Worm (Caenorhabditis elegans) whole organism, L2 larva: ENCODE data around the gene C50F7.6.

Source experiments
- F13H6.1 ChIP-seq: sonication (generic microtip); optimal IDR thresholded peaks from 2 replicates; lab custom pipeline; 2016; ENCODE audit warnings: missing genetic modification characterization, missing compliant biosample characterization
- R02D3.7 ChIP-seq: fragments of 150-350 bp; optimal IDR thresholded peaks from 2 replicates; lab custom pipeline; 2014; ENCODE audit warnings: missing biosample characterization, missing genetic modification characterization
- Y55F3AM.14 ChIP-seq: fragments of 200-800 bp; sonication (Bioruptor generic); optimal IDR thresholded peaks from 2 replicates; lab custom pipeline; 2018; ENCODE audit warnings: mild to moderate bottlenecking, missing genetic modification characterization, missing compliant biosample characterization
- ZK546.5 ChIP-seq: sonication (generic microtip); optimal IDR thresholded peaks from 2 replicates; lab custom pipeline; 2017; ENCODE audit warnings: missing biosample characterization, missing genetic modification characterization
- aly-2 ChIP-seq: fragments of 150-350 bp; optimal IDR thresholded peaks from 2 replicates; lab custom pipeline; 2014; ENCODE audit warnings: missing biosample characterization, missing genetic modification characterization
- ama-1 ChIP-seq: fragments of 150-350 bp; optimal IDR thresholded peaks from 2 replicates; lab custom pipeline; 2018; ENCODE audit warnings: inconsistent platforms
- ceh-16 ChIP-seq: fragments of 150-350 bp; optimal IDR thresholded peaks from 2 replicates; lab custom pipeline; 2014; ENCODE audit warnings: missing biosample characterization, missing genetic modification characterization
- dmd-4 ChIP-seq: sonication (generic microtip); optimal IDR thresholded peaks from 2 replicates; lab custom pipeline; 2017; ENCODE audit warnings: missing biosample characterization, missing genetic modification characterization
- egl-27 ChIP-seq: sonication (generic microtip); optimal IDR thresholded peaks from 3 replicates; lab custom pipeline; 2017; ENCODE audit warnings: missing biosample characterization, missing genetic modification reagents, missing genetic modification characterization
- elt-1 ChIP-seq: fragments of 150-350 bp; optimal IDR thresholded peaks from 2 replicates; lab custom pipeline; 2014; ENCODE audit warnings: missing biosample characterization, missing genetic modification characterization
- elt-3 ChIP-seq: sonication (generic microtip); optimal IDR thresholded peaks from 2 replicates; lab custom pipeline; 2017; ENCODE audit warnings: missing biosample characterization, missing genetic modification characterization
- fos-1 ChIP-seq: fragments of 150-350 bp; optimal IDR thresholded peaks from 2 replicates; lab custom pipeline; 2014; ENCODE audit warnings: missing biosample characterization, missing genetic modification characterization
- gmeb-1 ChIP-seq: fragments of 150-350 bp; optimal IDR thresholded peaks from 2 replicates; lab custom pipeline; 2014; ENCODE audit warnings: missing biosample characterization, missing genetic modification characterization
- mab-5 ChIP-seq: fragments of 150-350 bp; optimal IDR thresholded peaks from 2 replicates; lab custom pipeline; 2014; ENCODE audit warnings: missing biosample characterization, missing genetic modification characterization
- mdl-1 ChIP-seq, 2 experiments: fragments of 150-350 bp in 1 of 2; sonication (generic microtip) in 1 of 2; optimal IDR thresholded peaks; 2 replicates each; lab custom pipeline; 2017; ENCODE audit warnings: missing biosample characterization in 2 of 2, missing genetic modification characterization in 2 of 2
- nhr-10 ChIP-seq: sonication (generic microtip); optimal IDR thresholded peaks from 2 replicates; lab custom pipeline; 2017; ENCODE audit warnings: missing biosample characterization, missing genetic modification characterization
- nhr-11 ChIP-seq: fragments of 150-350 bp; optimal IDR thresholded peaks from 2 replicates; lab custom pipeline; 2014; ENCODE audit warnings: missing biosample characterization, missing genetic modification characterization
- nhr-12 ChIP-seq: fragments of 150-350 bp; optimal IDR thresholded peaks from 2 replicates; lab custom pipeline; 2014; ENCODE audit warnings: missing biosample characterization, missing genetic modification characterization
- nhr-129 ChIP-seq: fragments of 150-350 bp; optimal IDR thresholded peaks from 2 replicates; lab custom pipeline; 2014; ENCODE audit warnings: missing biosample characterization, missing genetic modification characterization
- nhr-21 ChIP-seq: fragments of 150-350 bp; optimal IDR thresholded peaks from 2 replicates; lab custom pipeline; 2014; ENCODE audit warnings: missing biosample characterization, missing genetic modification characterization
- nhr-237 ChIP-seq: fragments of 150-350 bp; optimal IDR thresholded peaks from 2 replicates; lab custom pipeline; 2014; ENCODE audit warnings: missing biosample characterization, missing genetic modification characterization
- nhr-25 ChIP-seq: fragments of 150-350 bp; sonication (generic microtip); optimal IDR thresholded peaks from 3 replicates; lab custom pipeline; 2014; ENCODE audit warnings: missing biosample characterization, missing genetic modification characterization
- nhr-6 ChIP-seq: fragments of 150-350 bp; optimal IDR thresholded peaks from 2 replicates; lab custom pipeline; 2014; ENCODE audit warnings: missing biosample characterization, missing genetic modification characterization
- nhr-77 ChIP-seq: fragments of 150-350 bp; optimal IDR thresholded peaks from 2 replicates; lab custom pipeline; 2014; ENCODE audit warnings: missing biosample characterization, missing genetic modification characterization
- peb-1 ChIP-seq: fragments of 150-350 bp; optimal IDR thresholded peaks from 2 replicates; lab custom pipeline; 2014; ENCODE audit warnings: missing biosample characterization, missing genetic modification characterization
- sem-4 ChIP-seq: fragments of 150-350 bp; optimal IDR thresholded peaks from 2 replicates; lab custom pipeline; 2014; ENCODE audit warnings: missing biosample characterization, missing genetic modification reagents, missing genetic modification characterization
- skn-1 ChIP-seq: sonication (generic microtip); optimal IDR thresholded peaks from 2 replicates; lab custom pipeline; 2017; ENCODE audit warnings: missing biosample characterization, missing genetic modification characterization
- sma-3 ChIP-seq: sonication (generic microtip); optimal IDR thresholded peaks from 2 replicates; lab custom pipeline; 2016; ENCODE audit warnings: missing genetic modification reagents, missing genetic modification characterization, missing compliant biosample characterization
- sma-9 ChIP-seq, 2 experiments: fragments of 150-350 bp in 1 of 2; sonication (generic microtip) in 1 of 2; optimal IDR thresholded peaks; 2 replicates each; lab custom pipeline; 2014 to 2016; ENCODE audit warnings: missing genetic modification characterization in 2 of 2, mild to moderate bottlenecking in 1 of 2, missing biosample characterization in 1 of 2, missing compliant biosample characterization in 1 of 2, missing genetic modification reagents in 1 of 2, moderate library complexity in 1 of 2
- snpc-4 ChIP-seq: fragments of 150-350 bp; optimal IDR thresholded peaks from 2 replicates; lab custom pipeline; 2014; ENCODE audit warnings: missing biosample characterization, missing genetic modification characterization
- unc-39 ChIP-seq: fragments of 150-350 bp; optimal IDR thresholded peaks from 2 replicates; lab custom pipeline; 2014; ENCODE audit warnings: missing biosample characterization, missing genetic modification characterization
- unc-55 ChIP-seq: fragments of 150-350 bp; sonication (generic microtip); optimal IDR thresholded peaks from 3 replicates; lab custom pipeline; 2014; ENCODE audit warnings: missing biosample characterization, missing genetic modification reagents, missing genetic modification characterization
- zag-1 ChIP-seq: fragments of 150-350 bp; optimal IDR thresholded peaks from 2 replicates; lab custom pipeline; 2014; ENCODE audit warnings: missing biosample characterization, missing genetic modification characterization
- ztf-1 ChIP-seq: fragments of 200-800 bp; sonication (Bioruptor generic); conservative IDR thresholded peaks from 2 replicates; pipeline ENCODE4 v1.3.6; 2022; ENCODE audit warnings: missing genetic modification characterization, missing compliant biosample characterization
- ztf-11 ChIP-seq: sonication (generic microtip); optimal IDR thresholded peaks from 2 replicates; lab custom pipeline; 2017; ENCODE audit warnings: missing biosample characterization, missing genetic modification characterization
- ztf-4 ChIP-seq: fragments of 150-350 bp; optimal IDR thresholded peaks from 2 replicates; lab custom pipeline; 2014; ENCODE audit warnings: missing biosample characterization, missing genetic modification characterization

Gene C50F7.6

ce11 chrIV:7743539-7743938, 20.5 kb upstream of the C50F7.6 start, which contains the start of gene npr-35:
TSS of gene npr-35 (plus strand) at chrIV:7743839.
- TF ChIP-seq aly-2 (tag; lab: Kevin White, UChicago) (no peak), snpc-4 (tag; lab: Kevin White, UChicago) (no peak), elt-3 (tag; lab: Kevin White, UChicago) (no peak), ztf-11 (tag; lab: Kevin White, UChicago) (no peak), nhr-12 (tag; lab: Kevin White, UChicago) (no peak), sem-4 (tag; lab: Kevin White, UChicago) (no peak), mdl-1 (tag; optimal IDR thresholded peaks at IDR 0.05; lab: Kevin White, UChicago) (no peak), sma-3 (GFP tag; lab: Kevin White, UChicago) (no peak), ZK546.5 (tag; lab: Kevin White, UChicago) (no peak), dmd-4 (tag; lab: Kevin White, UChicago) (no peak), zag-1 (tag; lab: Kevin White, UChicago) (no peak), unc-39 (no peak)
- TF ChIP-seq, all 48 proteins: peak for 0

- TF ChIP-seq R02D3.7 (tag; lab: Kevin White, UChicago) (no peak), ztf-1 (GFP tag; lab: Robert Waterston, UW) (no peak), peb-1 (tag; lab: Kevin White, UChicago) (no peak), snpc-4 (tag; lab: Kevin White, UChicago) (no peak), zag-1 (tag; lab: Kevin White, UChicago) (no peak), F13H6.1 (tag; lab: Kevin White, UChicago) (no peak), nhr-6 (tag; lab: Kevin White, UChicago) (no peak), sem-4 (tag; lab: Kevin White, UChicago) (no peak), gmeb-1 (tag; lab: Kevin White, UChicago) (no peak), nhr-129 (tag; lab: Kevin White, UChicago) (no peak), aly-2 (tag; lab: Kevin White, UChicago) (no peak)
- TF ChIP-seq, all 48 proteins: peak for 0
Measured at ce11 chrIV:7736616-7737015, 13.6 kb upstream of the C50F7.6 start.

DNA sequence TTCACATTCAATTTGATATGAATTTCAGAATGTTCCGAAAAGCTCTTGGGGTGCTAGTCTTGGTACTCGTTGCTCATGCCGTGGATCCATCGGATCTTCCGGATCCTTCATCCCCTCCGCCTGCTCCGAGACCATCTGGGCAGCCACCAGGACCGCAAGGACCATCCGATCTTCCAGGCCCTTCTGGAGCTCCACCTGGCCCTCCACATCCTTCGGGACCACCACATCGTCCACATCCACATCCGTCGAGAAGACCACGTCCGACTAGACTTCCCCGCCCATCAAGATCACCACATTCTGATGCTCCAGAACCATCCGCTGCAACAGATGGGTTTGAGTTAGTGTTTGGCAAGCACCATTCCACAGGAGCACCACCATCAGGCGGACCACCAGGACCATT, 11.6 kb upstream of the C50F7.6 start, which contains the start of gene clx-1:
TSS of gene clx-1 (plus strand) at position 30 of the 400 bp plus-strand sequence.
- TF ChIP-seq nhr-25: no peak
- no peak for TF ChIP-seq nhr-12 (tag; lab: Kevin White, UChicago)
- no peak for TF ChIP-seq nhr-129 (tag; lab: Kevin White, UChicago)
- no peak for TF ChIP-seq gmeb-1 (tag; lab: Kevin White, UChicago)
- TF ChIP-seq ztf-11 (tag; lab: Kevin White, UChicago): no peak
- TF ChIP-seq elt-1: no peak
- no peak for TF ChIP-seq snpc-4 (tag; lab: Kevin White, UChicago)
- TF ChIP-seq sma-9 (GFP tag; optimal IDR thresholded peaks at IDR 0.05; lab: Kevin White, UChicago): no peak
- no peak for TF ChIP-seq sma-9 (tag; optimal IDR thresholded peaks at IDR 0.05; lab: Kevin White, UChicago)
- TF ChIP-seq Y55F3AM.14 (GFP tag; lab: Kevin White, UChicago): no peak
- no peak for TF ChIP-seq nhr-11 (tag; lab: Kevin White, UChicago)
- no peak for TF ChIP-seq dmd-4 (tag; lab: Kevin White, UChicago)
- no peak for TF ChIP-seq mab-5

- TF ChIP-seq zag-1 (tag; lab: Kevin White, UChicago) (no peak), mab-5 (no peak), nhr-12 (tag; lab: Kevin White, UChicago) (no peak), unc-39 (no peak), sem-4 (tag; lab: Kevin White, UChicago) (no peak), nhr-10 (no peak), mdl-1 (tag; optimal IDR thresholded peaks at IDR 0.05; lab: Kevin White, UChicago) (no peak), elt-3 (tag; lab: Kevin White, UChicago) (no peak), ama-1 (lab: Kevin White, UChicago) (no peak), Y55F3AM.14 (GFP tag; lab: Kevin White, UChicago) (no peak), nhr-237 (no peak), nhr-11 (tag; lab: Kevin White, UChicago) (no peak), ceh-16 (no peak), ztf-1 (GFP tag; lab: Robert Waterston, UW) (no peak), nhr-77 (no peak)
Measured at ce11 chrIV:7734173-7734572, 11.2 kb upstream of the C50F7.6 start.

DNA sequence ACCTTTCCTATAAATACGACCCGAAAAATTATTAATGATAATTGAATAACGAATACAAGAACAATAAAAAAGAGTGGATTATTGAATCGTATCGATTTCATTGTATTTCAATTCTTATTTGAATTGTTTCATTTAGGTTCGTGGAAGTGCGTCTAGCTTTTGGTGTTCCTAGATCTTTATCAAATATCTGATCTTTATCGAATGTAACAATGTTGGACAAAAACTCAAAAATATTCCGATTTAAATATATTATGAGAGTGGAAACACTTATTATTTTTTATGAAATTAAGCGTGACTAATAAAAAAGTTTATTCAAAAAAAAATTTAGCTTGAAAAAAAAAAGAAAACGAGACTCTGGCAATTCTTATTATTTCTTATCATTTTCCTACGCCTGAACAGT, 9.0 kb upstream of the C50F7.6 start, which contains the start of the genes C50F7.9 and C50F7.3:
TSS of gene C50F7.9 (minus strand) at position 101 of the 400 bp plus-strand sequence.
TSS of gene C50F7.3 (plus strand) at position 370 of the 400 bp plus-strand sequence.
- TF ChIP-seq nhr-21 (no peak), unc-55 (no peak), ztf-4 (tag; lab: Kevin White, UChicago) (no peak), ama-1 (lab: Kevin White, UChicago) (no peak), egl-27 (tag; lab: Kevin White, UChicago) (no peak), sem-4 (tag; lab: Kevin White, UChicago) (no peak), skn-1 (no peak), ztf-11 (tag; lab: Kevin White, UChicago) (no peak), fos-1 (tag; lab: Kevin White, UChicago) (no peak), mdl-1 (tag; optimal IDR thresholded peaks at IDR 0.05; lab: Kevin White, UChicago) (no peak), nhr-11 (tag; lab: Kevin White, UChicago) (no peak), aly-2 (tag; lab: Kevin White, UChicago) (no peak), elt-1 (no peak), elt-3 (tag; lab: Kevin White, UChicago) (no peak), unc-39 (no peak), mab-5 (no peak)
